Worm (Caenorhabditis elegans) whole organism, late embryonic: Measurements from ENCODE around the gene C32D5.8.

Experiments
- K09A11.1 ChIP-seq: sonication (generic microtip); optimal IDR thresholded peaks from 2 replicates; lab custom pipeline; 2017; ENCODE audit warnings: antibody characterized with exemption, mild to moderate bottlenecking, missing genetic modification characterization, missing compliant biosample characterization; ENCODE audit not compliant: insufficient read depth
- T23F11.4 ChIP-seq: fragments of 200-800 bp; sonication (Bioruptor generic); optimal IDR thresholded peaks from 2 replicates; lab custom pipeline; 2018; ENCODE audit warnings: mild to moderate bottlenecking, missing genetic modification characterization, missing compliant biosample characterization
- Y22D7AL.16 ChIP-seq: sonication (generic microtip); optimal IDR thresholded peaks from 2 replicates; lab custom pipeline; 2016; ENCODE audit warnings: missing genetic modification characterization, missing compliant biosample characterization
- ama-1 ChIP-seq: fragments of 150-350 bp; optimal IDR thresholded peaks from 2 replicates; lab custom pipeline; 2014
- ceh-18 ChIP-seq: sonication (generic microtip); optimal IDR thresholded peaks from 2 replicates; lab custom pipeline; 2016; ENCODE audit warnings: missing genetic modification characterization, missing compliant biosample characterization
- ceh-19 ChIP-seq: fragments of 200-800 bp; sonication (Bioruptor generic); optimal IDR thresholded peaks from 2 replicates; lab custom pipeline; 2018; ENCODE audit warnings: mild to moderate bottlenecking, missing genetic modification characterization, missing compliant biosample characterization
- ceh-2 ChIP-seq: sonication (generic microtip); optimal IDR thresholded peaks from 2 replicates; lab custom pipeline; 2016; ENCODE audit warnings: missing genotype, missing genetic modification characterization, missing compliant biosample characterization
- ceh-22 ChIP-seq: sonication (generic microtip); optimal IDR thresholded peaks from 2 replicates; lab custom pipeline; 2017; ENCODE audit warnings: missing biosample characterization, missing genetic modification characterization
- ceh-24 ChIP-seq: sonication (generic microtip); optimal IDR thresholded peaks from 2 replicates; lab custom pipeline; 2016; ENCODE audit warnings: mild to moderate bottlenecking, missing genetic modification characterization, missing compliant biosample characterization
- ceh-48 ChIP-seq: sonication (generic microtip); optimal IDR thresholded peaks from 2 replicates; lab custom pipeline; 2016; ENCODE audit warnings: missing genetic modification characterization, inconsistent platforms, missing compliant biosample characterization
- dmd-4 ChIP-seq: sonication (generic microtip); optimal IDR thresholded peaks from 2 replicates; lab custom pipeline; 2016; ENCODE audit warnings: borderline replicate concordance, missing genetic modification characterization, missing compliant biosample characterization
- elt-2 ChIP-seq: sonication (generic microtip); optimal IDR thresholded peaks from 2 replicates; lab custom pipeline; 2016; ENCODE audit warnings: missing genetic modification reagents, missing genetic modification characterization, missing compliant biosample characterization
- elt-4 ChIP-seq: sonication (generic microtip); optimal IDR thresholded peaks from 2 replicates; lab custom pipeline; 2016; ENCODE audit warnings: missing genetic modification characterization, missing compliant biosample characterization
- fkh-10 ChIP-seq: fragments of 150-350 bp; optimal IDR thresholded peaks from 2 replicates; lab custom pipeline; 2014; ENCODE audit warnings: missing biosample characterization, missing genetic modification reagents, missing genetic modification characterization
- fkh-6 ChIP-seq: sonication (generic microtip); optimal IDR thresholded peaks from 2 replicates; lab custom pipeline; 2016; ENCODE audit warnings: missing genetic modification characterization, missing compliant biosample characterization
- lim-6 ChIP-seq: sonication (generic microtip); optimal IDR thresholded peaks from 2 replicates; lab custom pipeline; 2016; ENCODE audit warnings: missing genetic modification characterization, missing compliant biosample characterization
- nfya-1 ChIP-seq: sonication (generic microtip); optimal IDR thresholded peaks from 2 replicates; lab custom pipeline; 2017; ENCODE audit warnings: missing genetic modification characterization, mild to moderate bottlenecking, missing compliant biosample characterization, antibody characterized with exemption, moderate library complexity
- nhr-11 ChIP-seq: fragments of 150-350 bp; optimal IDR thresholded peaks from 2 replicates; lab custom pipeline; 2014; ENCODE audit warnings: missing biosample characterization, missing genetic modification characterization
- pat-9 ChIP-seq: fragments of 200-800 bp; sonication (Bioruptor generic); optimal IDR thresholded peaks from 2 replicates; lab custom pipeline; 2018; ENCODE audit warnings: mild to moderate bottlenecking, missing genetic modification characterization, moderate library complexity, missing compliant biosample characterization
- pax-1 ChIP-seq: fragments of 150-350 bp; optimal IDR thresholded peaks from 2 replicates; lab custom pipeline; 2014; ENCODE audit warnings: missing biosample characterization, missing genetic modification characterization
- pqm-1 ChIP-seq: sonication (generic microtip); optimal IDR thresholded peaks from 2 replicates; lab custom pipeline; 2016; ENCODE audit warnings: missing genetic modification characterization, missing compliant biosample characterization
- pros-1 ChIP-seq: fragments of 150-350 bp; optimal IDR thresholded peaks from 2 replicates; lab custom pipeline; 2014; ENCODE audit warnings: missing biosample characterization, missing genetic modification reagents, missing genetic modification characterization
- sdc-2 ChIP-seq: sonication (generic microtip); optimal IDR thresholded peaks from 2 replicates; lab custom pipeline; 2016; ENCODE audit warnings: missing genotype, missing genetic modification characterization, missing compliant biosample characterization
- sox-2 ChIP-seq: fragments of 200-800 bp; sonication (Bioruptor generic); IDR thresholded peaks from 2 replicates; pipeline ENCODE4 v1.3.6; 2022; ENCODE audit warnings: missing genetic modification reagents, missing genetic modification characterization, missing compliant biosample characterization
- syd-9 ChIP-seq: sonication (generic microtip); optimal IDR thresholded peaks from 2 replicates; lab custom pipeline; 2016; ENCODE audit warnings: mild to moderate bottlenecking, missing genetic modification characterization, moderate library complexity, missing compliant biosample characterization
- tbx-2 ChIP-seq: sonication (generic microtip); optimal IDR thresholded peaks from 2 replicates; lab custom pipeline; 2016; ENCODE audit warnings: missing genetic modification characterization, missing compliant biosample characterization
- tbx-7 ChIP-seq: sonication (generic microtip); optimal IDR thresholded peaks from 2 replicates; lab custom pipeline; 2016; ENCODE audit warnings: missing genotype, missing genetic modification characterization, missing compliant biosample characterization
- unc-3 ChIP-seq, 2 experiments: fragments of 200-800 bp in 1 of 2; sonication (Bioruptor generic) in 1 of 2; sonication (generic microtip) in 1 of 2; conservative IDR thresholded peaks in 1 of 2; optimal IDR thresholded peaks in 1 of 2; 2 replicates each; pipeline versions ENCODE4 v1.3.6 to Lab custom; 2016 to 2022; ENCODE audit warnings: missing compliant biosample characterization in 2 of 2, missing genetic modification characterization in 2 of 2, missing genetic modification reagents in 1 of 2
- unc-42 ChIP-seq: sonication (generic microtip); optimal IDR thresholded peaks from 2 replicates; lab custom pipeline; 2016; ENCODE audit warnings: missing genotype, missing genetic modification characterization, missing compliant biosample characterization
- unc-55 ChIP-seq: sonication (generic microtip); optimal IDR thresholded peaks from 2 replicates; lab custom pipeline; 2017; ENCODE audit warnings: missing biosample characterization, missing genetic modification reagents, missing genetic modification characterization
- unc-86 ChIP-seq: sonication (generic microtip); optimal IDR thresholded peaks from 2 replicates; lab custom pipeline; 2016; ENCODE audit warnings: missing genetic modification characterization, missing compliant biosample characterization
- zip-5 ChIP-seq: sonication (generic microtip); optimal IDR thresholded peaks from 2 replicates; lab custom pipeline; 2016; ENCODE audit warnings: missing genetic modification characterization, missing compliant biosample characterization

C32D5.8 gene

ce11 chrII:6346551-6347079, 851 bp upstream of the C32D5.8 start:
- TF ChIP-seq sdc-2 (tag; lab: Kevin White, UChicago), result no peak
- TF ChIP-seq ama-1 (lab: Kevin White, UChicago), result peak; percentile 77

ce11 chrII:6344513-6344912, 1.3 kb downstream of the C32D5.8 start:
- TF ChIP-seq nhr-11 (tag; lab: Kevin White, UChicago), result no peak

- no peak for TF ChIP-seq ceh-19
- TF ChIP-seq pax-1 (tag; lab: Kevin White, UChicago), result no peak
- TF ChIP-seq T23F11.4 (GFP tag; lab: Kevin White, UChicago), result no peak
- no peak for TF ChIP-seq unc-86 (tag; lab: Kevin White, UChicago)
- no peak for TF ChIP-seq nfya-1 (tag; lab: Kevin White, UChicago)
- no peak for TF ChIP-seq tbx-2
- no peak for TF ChIP-seq ceh-18
- no peak for TF ChIP-seq lim-6
- no peak for TF ChIP-seq zip-5 (tag; lab: Kevin White, UChicago)
- TF ChIP-seq pqm-1 (tag; lab: Kevin White, UChicago), result no peak
- no peak for TF ChIP-seq unc-3 (GFP tag; conservative IDR thresholded peaks at IDR 0.05; lab: Robert Waterston, UW)
- TF ChIP-seq unc-3 (tag; optimal IDR thresholded peaks at IDR 0.05; lab: Kevin White, UChicago), result no peak
- TF ChIP-seq syd-9, result no peak
Observed at ce11 chrII:6343893-6344292, 1.9 kb downstream of the C32D5.8 start, which contains the start of gene txt-18. Gene txt-18 (plus strand): TSS chrII:6344072.

ce11 chrII:6342455-6342854, 3.3 kb downstream of the C32D5.8 start:
- TF ChIP-seq unc-55 (GFP tag; lab: Kevin White, UChicago) (no peak), sdc-2 (tag; lab: Kevin White, UChicago) (no peak)

ce11 chrII:6341076-6341475, 4.7 kb downstream of the C32D5.8 start:
- TF ChIP-seq ceh-18 (no peak), pros-1 (tag; lab: Kevin White, UChicago) (no peak), fkh-6 (tag; lab: Kevin White, UChicago) (no peak), tbx-7 (no peak), ceh-2 (no peak), elt-2 (tag; lab: Kevin White, UChicago) (no peak), ceh-22 (tag; lab: Kevin White, UChicago) (no peak), dmd-4 (tag; lab: Kevin White, UChicago) (no peak), ceh-48 (tag; lab: Kevin White, UChicago) (no peak), ceh-24 (tag; lab: Kevin White, UChicago) (no peak), sox-2 (GFP tag; lab: Robert Waterston, UW) (no peak), zip-5 (tag; lab: Kevin White, UChicago) (no peak), nhr-11 (tag; lab: Kevin White, UChicago) (no peak), tbx-2 (no peak), unc-42 (tag; lab: Kevin White, UChicago) (no peak)

- no peak for TF ChIP-seq pat-9 (tag; lab: Kevin White, UChicago)
- TF ChIP-seq K09A11.1 (tag; lab: Kevin White, UChicago), result no peak
- TF ChIP-seq ceh-2, result no peak
- TF ChIP-seq fkh-10 (GFP tag; lab: Kevin White, UChicago), result no peak
- no peak for TF ChIP-seq sdc-2 (tag; lab: Kevin White, UChicago)
- TF ChIP-seq ceh-24 (tag; lab: Kevin White, UChicago), result no peak
- no peak for TF ChIP-seq nfya-1 (tag; lab: Kevin White, UChicago)
- TF ChIP-seq elt-4 (tag; lab: Kevin White, UChicago), result no peak
- no peak for TF ChIP-seq tbx-7
- no peak for TF ChIP-seq Y22D7AL.16 (tag; lab: Kevin White, UChicago)
- no peak for TF ChIP-seq unc-86 (tag; lab: Kevin White, UChicago)
Observed at ce11 chrII:6339948-6340347, 5.8 kb downstream of the C32D5.8 start, which contains the start of gene C32D5.7. Gene C32D5.7 (minus strand): TSS chrII:6340048.
